Worm (Caenorhabditis elegans) whole organism, young adult: ENCODE results near the gene set-31.

Source experiments
- aptf-3 ChIP-seq: fragments of 200-800 bp; sonication (Bioruptor generic); IDR thresholded peaks from 2 replicates; pipeline ENCODE4 v1.3.6; 2022; ENCODE audit warnings: missing genetic modification characterization, missing compliant biosample characterization
- let-607 ChIP-seq, 2 experiments: fragments of 200-800 bp in 1 of 2; sonication (Bioruptor generic) in 1 of 2; sonication (generic microtip) in 1 of 2; optimal IDR thresholded peaks; 2 replicates each; lab custom pipeline; 2016 to 2018; ENCODE audit warnings: mild to moderate bottlenecking in 2 of 2, missing compliant biosample characterization in 2 of 2, missing genetic modification characterization in 2 of 2, moderate library complexity in 2 of 2, missing genotype in 1 of 2

- TF ChIP-seq let-607 (tag; optimal IDR thresholded peaks at IDR 0.05; lab: Kevin White, UChicago) = peak in 1 of 2 experiments; percentile 10
- no peak for TF ChIP-seq aptf-3 (GFP tag; lab: Robert Waterston, UW)
Measured at ce11 chrV:14414964-14415564, 2.6 kb upstream of the set-31 start, which contains the start of the genes nxf-1 and C15H11.11.
